Worm (Caenorhabditis elegans) whole organism, L1 larva: ENCODE measurements around the gene B0280.11.
A peak's percentile ranks its signal among the peaks of the same experiment; 100 is the strongest.

ENCODE experiments used
- C04F5.9 ChIP-seq: sonication (generic microtip); optimal IDR thresholded peaks from 2 replicates; lab custom pipeline; 2016; ENCODE audit warnings: missing genetic modification characterization, missing compliant biosample characterization
- C16A3.4 ChIP-seq: fragments of 150-350 bp; optimal IDR thresholded peaks from 2 replicates; lab custom pipeline; 2014; ENCODE audit warnings: missing biosample characterization, missing genetic modification characterization
- C34B4.2 ChIP-seq: sonication (generic microtip); optimal IDR thresholded peaks from 2 replicates; lab custom pipeline; 2017; ENCODE audit warnings: mild to moderate bottlenecking, missing genetic modification characterization, missing compliant biosample characterization
- aha-1 ChIP-seq: fragments of 150-350 bp; optimal IDR thresholded peaks from 2 replicates; lab custom pipeline; 2014; ENCODE audit warnings: missing biosample characterization, missing genetic modification characterization
- alr-1 ChIP-seq: fragments of 200-800 bp; sonication (Bioruptor generic); optimal IDR thresholded peaks from 2 replicates; lab custom pipeline; 2018; ENCODE audit warnings: borderline replicate concordance, mild to moderate bottlenecking, missing genetic modification characterization, missing compliant biosample characterization
- aly-2 ChIP-seq: fragments of 150-350 bp; optimal IDR thresholded peaks from 2 replicates; lab custom pipeline; 2014; ENCODE audit warnings: missing biosample characterization, missing genetic modification characterization
- blmp-1 ChIP-seq: fragments of 150-350 bp; optimal IDR thresholded peaks from 2 replicates; lab custom pipeline; 2014; ENCODE audit warnings: missing biosample characterization, missing genetic modification characterization
- ceh-8 ChIP-seq: fragments of 200-800 bp; sonication (Bioruptor generic); optimal IDR thresholded peaks from 2 replicates; lab custom pipeline; 2018; ENCODE audit warnings: mild to moderate bottlenecking, missing genetic modification characterization, moderate library complexity, missing compliant biosample characterization
- ceh-82 ChIP-seq, 3 experiments: fragments of 150-350 bp in 1 of 3; sonication (generic microtip) in 2 of 3; optimal IDR thresholded peaks; 2 replicates each; lab custom pipeline; 2014 to 2017; ENCODE audit warnings: missing biosample characterization in 3 of 3, missing genetic modification characterization in 3 of 3
- ceh-90 ChIP-seq: sonication (generic microtip); optimal IDR thresholded peaks from 2 replicates; lab custom pipeline; 2016; ENCODE audit warnings: missing genetic modification characterization, missing compliant biosample characterization
- dpl-1 ChIP-seq, 3 experiments: fragments of 150-350 bp in 2 of 3; sonication (generic microtip) in 1 of 3; optimal IDR thresholded peaks; 2 replicates each; lab custom pipeline; 2014 to 2017; ENCODE audit warnings: missing biosample characterization in 3 of 3, missing genetic modification characterization in 3 of 3, missing genetic modification reagents in 3 of 3
- dsc-1 ChIP-seq: sonication (generic microtip); optimal IDR thresholded peaks from 2 replicates; lab custom pipeline; 2016; ENCODE audit warnings: mild to moderate bottlenecking, missing genetic modification characterization, missing compliant biosample characterization
- efl-1 ChIP-seq, 4 experiments: fragments of 150-350 bp; optimal IDR thresholded peaks in 3 of 4; peaks in 1 of 4; 1 replicate in 1 of 4; 2 replicates in 3 of 4; lab custom pipeline; 2014; ENCODE audit warnings: missing biosample characterization in 2 of 4, missing genetic modification characterization in 2 of 4, missing genetic modification reagents in 2 of 4
- efl-3 ChIP-seq: fragments of 200-800 bp; sonication (Bioruptor generic); optimal IDR thresholded peaks from 2 replicates; lab custom pipeline; 2018; ENCODE audit warnings: mild to moderate bottlenecking, missing genetic modification characterization, missing compliant biosample characterization
- egl-27 ChIP-seq, 2 experiments: fragments of 150-350 bp in 1 of 2; sonication (generic microtip); optimal IDR thresholded peaks; 3 replicates each; lab custom pipeline; 2017 to 2018; ENCODE audit warnings: missing biosample characterization in 2 of 2, missing genetic modification characterization in 2 of 2, missing genetic modification reagents in 2 of 2
- elt-3 ChIP-seq, 6 experiments: fragments of 150-350 bp in 1 of 6; sonication (generic microtip); optimal IDR thresholded peaks; 2 replicates each; lab custom pipeline; 2017 to 2018; ENCODE audit warnings: missing biosample characterization in 6 of 6, missing genetic modification characterization in 6 of 6, inconsistent platforms in 1 of 6
- ets-5 ChIP-seq: fragments of 200-800 bp; sonication (Bioruptor generic); IDR thresholded peaks from 2 replicates; pipeline ENCODE4 v1.3.6; 2022; ENCODE audit warnings: missing genetic modification characterization, missing compliant biosample characterization
- fos-1 ChIP-seq: fragments of 150-350 bp; optimal IDR thresholded peaks from 2 replicates; lab custom pipeline; 2014; ENCODE audit warnings: missing biosample characterization, missing genetic modification characterization
- grh-1 ChIP-seq: fragments of 200-800 bp; sonication (Bioruptor generic); IDR thresholded peaks from 2 replicates; pipeline ENCODE4 v1.3.6; 2022; ENCODE audit warnings: missing genetic modification reagents, missing genetic modification characterization, missing compliant biosample characterization
- hlh-4 ChIP-seq: sonication (generic microtip); optimal IDR thresholded peaks from 2 replicates; lab custom pipeline; 2016; ENCODE audit warnings: mild to moderate bottlenecking, missing genetic modification characterization, missing compliant biosample characterization
- hpl-2 ChIP-seq: fragments of 150-350 bp; optimal IDR thresholded peaks from 2 replicates; lab custom pipeline; 2014; ENCODE audit warnings: missing biosample characterization, missing genetic modification reagents, missing genetic modification characterization
- isw-1 ChIP-seq: fragments of 200-800 bp; sonication (Bioruptor generic); IDR thresholded peaks from 2 replicates; pipeline ENCODE4 v1.3.6; 2022; ENCODE audit warnings: missing genetic modification characterization, missing compliant biosample characterization
- jun-1 ChIP-seq: fragments of 150-350 bp; optimal IDR thresholded peaks from 2 replicates; lab custom pipeline; 2014; ENCODE audit warnings: missing biosample characterization, missing genetic modification reagents, missing genetic modification characterization
- lin-13 ChIP-seq: fragments of 150-350 bp; optimal IDR thresholded peaks from 2 replicates; lab custom pipeline; 2014; ENCODE audit warnings: missing biosample characterization, missing genetic modification reagents, missing genetic modification characterization
- lin-15B ChIP-seq: fragments of 150-350 bp; sonication (generic microtip); optimal IDR thresholded peaks from 3 replicates; lab custom pipeline; 2014; ENCODE audit warnings: missing biosample characterization, missing genetic modification characterization
- lin-39 ChIP-seq: fragments of 150-350 bp; optimal IDR thresholded peaks from 2 replicates; lab custom pipeline; 2014; ENCODE audit warnings: missing biosample characterization, missing genetic modification reagents, missing genetic modification characterization
- lsy-2 ChIP-seq, 2 experiments: fragments of 150-350 bp; optimal IDR thresholded peaks; 2 replicates each; lab custom pipeline; 2014; ENCODE audit warnings: missing biosample characterization in 2 of 2, missing genetic modification characterization in 2 of 2
- nhr-12 ChIP-seq: sonication (generic microtip); optimal IDR thresholded peaks from 2 replicates; lab custom pipeline; 2017; ENCODE audit warnings: missing biosample characterization, missing genetic modification characterization
- nhr-71 ChIP-seq: sonication (generic microtip); optimal IDR thresholded peaks from 2 replicates; lab custom pipeline; 2016; ENCODE audit warnings: mild to moderate bottlenecking, missing genetic modification characterization, moderate library complexity, missing compliant biosample characterization
- nhr-76 ChIP-seq: sonication (generic microtip); optimal IDR thresholded peaks from 2 replicates; lab custom pipeline; 2017; ENCODE audit warnings: missing biosample characterization, missing genetic modification characterization
- nhr-77 ChIP-seq: fragments of 150-350 bp; optimal IDR thresholded peaks from 2 replicates; lab custom pipeline; 2014; ENCODE audit warnings: missing biosample characterization, missing genetic modification characterization
- nhr-84 ChIP-seq: sonication (generic microtip); optimal IDR thresholded peaks from 2 replicates; lab custom pipeline; 2017; ENCODE audit warnings: missing biosample characterization, missing genetic modification characterization
- nhr-85 ChIP-seq: sonication (generic microtip); peaks from one replicate; lab custom pipeline; 2016; ENCODE audit warnings: missing genetic modification characterization, inconsistent platforms, missing compliant biosample characterization
- pax-3 ChIP-seq: fragments of 200-800 bp; sonication (Bioruptor generic); optimal IDR thresholded peaks from 2 replicates; lab custom pipeline; 2018; ENCODE audit warnings: mild to moderate bottlenecking, missing genetic modification characterization, moderate library complexity, missing compliant biosample characterization
- pqm-1 ChIP-seq: sonication (generic microtip); optimal IDR thresholded peaks from 3 replicates; lab custom pipeline; 2017; ENCODE audit warnings: missing biosample characterization, missing genetic modification characterization
- snpc-4 ChIP-seq: fragments of 150-350 bp; optimal IDR thresholded peaks from 2 replicates; lab custom pipeline; 2014; ENCODE audit warnings: missing biosample characterization, missing genetic modification characterization
- sptf-1 ChIP-seq: fragments of 150-350 bp; optimal IDR thresholded peaks from 2 replicates; lab custom pipeline; 2014; ENCODE audit warnings: missing biosample characterization, missing genetic modification characterization
- sup-37 ChIP-seq: fragments of 200-800 bp; sonication (Bioruptor generic); optimal IDR thresholded peaks from 2 replicates; lab custom pipeline; 2018; ENCODE audit warnings: mild to moderate bottlenecking, missing genetic modification characterization, missing compliant biosample characterization
- swsn-7 ChIP-seq: sonication (generic microtip); optimal IDR thresholded peaks from 2 replicates; lab custom pipeline; 2016; ENCODE audit warnings: missing genetic modification characterization, missing compliant biosample characterization
- tbx-2 ChIP-seq: sonication (generic microtip); optimal IDR thresholded peaks from 2 replicates; lab custom pipeline; 2016; ENCODE audit warnings: missing genetic modification characterization, missing compliant biosample characterization
- tlp-1 ChIP-seq: fragments of 150-350 bp; optimal IDR thresholded peaks from 2 replicates; lab custom pipeline; 2014; ENCODE audit warnings: missing biosample characterization, missing genetic modification characterization
- unc-130 ChIP-seq: fragments of 150-350 bp; optimal IDR thresholded peaks from 2 replicates; lab custom pipeline; 2017; ENCODE audit warnings: missing biosample characterization, missing genetic modification characterization, inconsistent platforms
- unc-62 ChIP-seq: fragments of 150-350 bp; optimal IDR thresholded peaks from 2 replicates; lab custom pipeline; 2014; ENCODE audit warnings: missing biosample characterization, missing genetic modification reagents, missing genetic modification characterization
- unc-86 ChIP-seq: sonication (generic microtip); optimal IDR thresholded peaks from 2 replicates; lab custom pipeline; 2016; ENCODE audit warnings: missing genetic modification characterization, missing compliant biosample characterization
- vab-15 ChIP-seq: sonication (generic microtip); optimal IDR thresholded peaks from 2 replicates; lab custom pipeline; 2017; ENCODE audit warnings: missing genotype, mild to moderate bottlenecking, missing genetic modification characterization, missing compliant biosample characterization
- xbp-1 ChIP-seq: sonication (generic microtip); optimal IDR thresholded peaks from 2 replicates; lab custom pipeline; 2016; ENCODE audit warnings: missing genetic modification characterization, missing compliant biosample characterization
- zag-1 ChIP-seq: fragments of 150-350 bp; optimal IDR thresholded peaks from 2 replicates; lab custom pipeline; 2014; ENCODE audit warnings: missing biosample characterization, missing genetic modification characterization
- zip-4 ChIP-seq: fragments of 200-800 bp; sonication (Bioruptor generic); optimal IDR thresholded peaks from 2 replicates; lab custom pipeline; 2018; ENCODE audit warnings: mild to moderate bottlenecking, missing genetic modification characterization, moderate library complexity, missing compliant biosample characterization
- ztf-11 ChIP-seq, 2 experiments: sonication (generic microtip); optimal IDR thresholded peaks; 2 replicates each; lab custom pipeline; 2016 to 2017; ENCODE audit warnings: missing genetic modification characterization in 2 of 2, missing biosample characterization in 1 of 2, missing compliant biosample characterization in 1 of 2
- ztf-4 ChIP-seq: fragments of 150-350 bp; optimal IDR thresholded peaks from 2 replicates; lab custom pipeline; 2014; ENCODE audit warnings: missing biosample characterization, missing genetic modification characterization

The B0280.11 gene

ce11 chrIII:7155631-7156030 lies 17.6 kb upstream of the B0280.11 start (continued):
- peak; percentile 64 to 74 (median 72) for TF ChIP-seq dpl-1 (GFP tag; optimal IDR thresholded peaks at IDR 0.05; lab: Kevin White, UChicago)
- TF ChIP-seq snpc-4 (tag; lab: Kevin White, UChicago), result peak; percentile 68
- TF ChIP-seq zag-1 (tag; lab: Kevin White, UChicago), result peak; percentile 79
- TF ChIP-seq unc-130, result peak; percentile 57
- TF ChIP-seq efl-3 (GFP tag; lab: Kevin White, UChicago), result no peak
- TF ChIP-seq jun-1 (tag; lab: Kevin White, UChicago), result peak; percentile 88
- peak; percentile 43 for TF ChIP-seq C04F5.9 (tag; lab: Kevin White, UChicago)
- peak; percentile 41 for TF ChIP-seq sup-37 (GFP tag; lab: Kevin White, UChicago)
- peak; percentile 69 for TF ChIP-seq aly-2 (tag; lab: Kevin White, UChicago)
- no peak for TF ChIP-seq nhr-84 (tag; lab: Kevin White, UChicago)
- peak; percentile 97 for TF ChIP-seq nhr-85 (tag; lab: Kevin White, UChicago)
- peak in 1 of 2 experiments; percentile 43 for TF ChIP-seq ztf-11 (tag; optimal IDR thresholded peaks at IDR 0.05; lab: Kevin White, UChicago)
- TF ChIP-seq ceh-8, result peak; percentile 82
- TF ChIP-seq nhr-76 (tag; lab: Kevin White, UChicago), result no peak
- TF ChIP-seq tbx-2 (tag; lab: Kevin White, UChicago), result peak; percentile 96
- no peak for TF ChIP-seq sptf-1 (tag; lab: Kevin White, UChicago)
- peak; percentile 75 for TF ChIP-seq hpl-2 (GFP tag; lab: Kevin White, UChicago)
- no peak for TF ChIP-seq ceh-90 (tag; lab: Kevin White, UChicago)
- peak; percentile 87 for TF ChIP-seq C16A3.4 (tag; lab: Kevin White, UChicago)
- peak; percentile 97 for TF ChIP-seq unc-86 (tag; lab: Kevin White, UChicago)
- TF ChIP-seq isw-1, result peak; percentile 93
- no peak for TF ChIP-seq ets-5 (GFP tag; lab: Robert Waterston, UW)
- TF ChIP-seq hlh-4 (tag; lab: Kevin White, UChicago), result no peak
- TF ChIP-seq vab-15 (tag; lab: Kevin White, UChicago), result no peak
- TF ChIP-seq grh-1 (GFP tag; lab: Robert Waterston, UW), result peak; percentile 77
- TF ChIP-seq blmp-1, result peak; percentile 70
- TF ChIP-seq nhr-71 (tag; lab: Kevin White, UChicago), result peak; percentile 99
- TF ChIP-seq pqm-1, result peak; percentile 51
- TF ChIP-seq efl-1 (optimal IDR thresholded peaks at IDR 0.05; lab: Kevin White, UChicago), result peak; percentile 87 to 92
- TF ChIP-seq efl-1 (GFP tag; optimal IDR thresholded peaks at IDR 0.05 in 1 of 2; lab: Kevin White, UChicago), result peak; percentile 61 to 97
- no peak for TF ChIP-seq alr-1
- no peak for TF ChIP-seq nhr-12 (tag; lab: Kevin White, UChicago)
- TF ChIP-seq lin-39 (tag; lab: Kevin White, UChicago), result peak; percentile 72
- TF ChIP-seq lin-15B, result peak; percentile 66
- peak; percentile 82 for TF ChIP-seq pax-3 (tag; lab: Kevin White, UChicago)
- peak; percentile 86 for TF ChIP-seq nhr-77
- peak; percentile 94 for TF ChIP-seq ztf-4 (tag; lab: Kevin White, UChicago)
- TF ChIP-seq xbp-1 (tag; lab: Kevin White, UChicago), result peak; percentile 88
- peak; percentile 92 to 94 for TF ChIP-seq lsy-2 (tag; optimal IDR thresholded peaks at IDR 0.05; lab: Kevin White, UChicago)
- TF ChIP-seq fos-1 (tag; lab: Kevin White, UChicago), result peak; percentile 91
- peak; percentile 86 for TF ChIP-seq dsc-1 (tag; lab: Kevin White, UChicago)
- no peak for TF ChIP-seq C34B4.2 (tag; lab: Kevin White, UChicago)
- peak in 3 of 6 experiments; percentile 16 to 85 (median 49) for TF ChIP-seq elt-3 (tag; optimal IDR thresholded peaks at IDR 0.05; lab: Kevin White, UChicago)
- TF ChIP-seq tlp-1 (tag; lab: Kevin White, UChicago), result no peak
- TF ChIP-seq unc-62, result no peak
- TF ChIP-seq egl-27 (tag; optimal IDR thresholded peaks at IDR 0.05; lab: Kevin White, UChicago), result peak; percentile 100
- TF ChIP-seq swsn-7 (tag; lab: Kevin White, UChicago), result peak; percentile 94
- TF ChIP-seq lin-13, result peak; percentile 89
- TF ChIP-seq zip-4 (GFP tag; lab: Kevin White, UChicago), result peak; percentile 49
- TF ChIP-seq ceh-82 (tag; optimal IDR thresholded peaks at IDR 0.05; lab: Kevin White, UChicago), result peak; percentile 79 to 92 (median 89)
- peak; percentile 34 for TF ChIP-seq aha-1 (tag; lab: Kevin White, UChicago)
- TF ChIP-seq, all 84 proteins: peak for 62
